Fruit fly (Drosophila melanogaster) whole organism, prepupa: ENCODE data around the gene ABCB7.

Experiments
- CG1621 ChIP-seq: fragments of 200-800 bp; sonication (Bioruptor generic); optimal IDR thresholded peaks from 3 replicates; lab custom pipeline; 2018; ENCODE audit warnings: missing biosample characterization, mild to moderate bottlenecking, missing genetic modification characterization
- CG3919 ChIP-seq: fragments of 200-800 bp; sonication (Bioruptor generic); optimal IDR thresholded peaks from 3 replicates; lab custom pipeline; 2016; ENCODE audit warnings: missing biosample characterization, missing genetic modification characterization
- CG6276 ChIP-seq: fragments of 200-800 bp; sonication (Bioruptor generic); optimal IDR thresholded peaks from 2 replicates; lab custom pipeline; 2017; ENCODE audit warnings: missing biosample characterization, mild to moderate bottlenecking, missing genetic modification characterization
- CG8632 ChIP-seq: fragments of 200-800 bp; sonication (Bioruptor generic); optimal IDR thresholded peaks from 3 replicates; lab custom pipeline; 2016; ENCODE audit warnings: missing biosample characterization, missing genetic modification characterization
- Hr38 ChIP-seq: sonication (Bioruptor generic); optimal IDR thresholded peaks from 2 replicates; lab custom pipeline; 2016; ENCODE audit warnings: missing biosample characterization, missing genetic modification characterization
- Hr39 ChIP-seq: fragments of 200-800 bp; sonication (Bioruptor generic); optimal IDR thresholded peaks from 2 replicates; lab custom pipeline; 2016; ENCODE audit warnings: missing biosample characterization, missing genetic modification characterization
- Sox15 ChIP-seq: fragments of 200-800 bp; sonication (Bioruptor generic); optimal IDR thresholded peaks from 3 replicates; lab custom pipeline; 2016; ENCODE audit warnings: missing biosample characterization, missing genetic modification characterization
- dac ChIP-seq: fragments of 200-800 bp; sonication (Bioruptor generic); optimal IDR thresholded peaks from 2 replicates; lab custom pipeline; 2017; ENCODE audit warnings: missing biosample characterization, mild to moderate bottlenecking, missing genetic modification characterization
- pdm3 ChIP-seq: fragments of 200-800 bp; sonication (Bioruptor generic); optimal IDR thresholded peaks from 3 replicates; lab custom pipeline; 2016; ENCODE audit warnings: missing biosample characterization, missing genetic modification characterization

- no peak for TF ChIP-seq dac (GFP tag; lab: Kevin White, UChicago)
- no peak for TF ChIP-seq Hr39 (GFP tag; lab: Kevin White, UChicago)
- no peak for TF ChIP-seq Sox15 (GFP tag; lab: Kevin White, UChicago)
- no peak for TF ChIP-seq CG3919 (GFP tag; lab: Kevin White, UChicago)
- no peak for TF ChIP-seq CG6276 (GFP tag; lab: Kevin White, UChicago)
- no peak for TF ChIP-seq CG8632 (GFP tag; lab: Kevin White, UChicago)
- no peak for TF ChIP-seq pdm3
- TF ChIP-seq CG1621 (tag; lab: Kevin White, UChicago) = no peak
- no peak for TF ChIP-seq Hr38
Measured at dm6 chr3L:1577338-1577737, 40.9 kb upstream of the ABCB7 start.
